Worm (Caenorhabditis elegans) whole organism, early embryonic: ENCODE measurements around the gene Y41D4A.1.

Experiments used
- B0310.2 ChIP-seq: sonication (generic microtip); optimal IDR thresholded peaks from 2 replicates; lab custom pipeline; 2016; ENCODE audit warnings: mild to moderate bottlenecking, missing genetic modification characterization, missing compliant biosample characterization
- F13C5.2 ChIP-seq: sonication (generic microtip); optimal IDR thresholded peaks from 2 replicates; lab custom pipeline; 2017; ENCODE audit warnings: mild to moderate bottlenecking, missing genetic modification characterization, inconsistent platforms, missing compliant biosample characterization
- aly-1 ChIP-seq: sonication (generic microtip); optimal IDR thresholded peaks from 2 replicates; lab custom pipeline; 2016; ENCODE audit warnings: missing genetic modification characterization, missing compliant biosample characterization
- ama-1 ChIP-seq: fragments of 150-350 bp; optimal IDR thresholded peaks from 2 replicates; lab custom pipeline; 2014
- ceh-13 ChIP-seq: fragments of 200-800 bp; sonication (Bioruptor generic); optimal IDR thresholded peaks from 2 replicates; lab custom pipeline; 2018; ENCODE audit warnings: mild to moderate bottlenecking, missing genetic modification characterization, missing compliant biosample characterization
- ceh-36 ChIP-seq: sonication (generic microtip); optimal IDR thresholded peaks from 2 replicates; lab custom pipeline; 2016; ENCODE audit warnings: missing genetic modification characterization, inconsistent platforms, missing compliant biosample characterization
- ets-7 ChIP-seq: sonication (generic microtip); optimal IDR thresholded peaks from 2 replicates; lab custom pipeline; 2016; ENCODE audit warnings: missing genotype, missing genetic modification characterization, missing compliant biosample characterization
- flt-1 ChIP-seq: fragments of 200-800 bp; sonication (Bioruptor generic); IDR thresholded peaks from 2 replicates; pipeline ENCODE4 v1.3.6; 2022; ENCODE audit warnings: missing genetic modification characterization, missing compliant biosample characterization
- hmbx-1 ChIP-seq: sonication (generic microtip); optimal IDR thresholded peaks from 2 replicates; lab custom pipeline; 2016; ENCODE audit warnings: mild to moderate bottlenecking, missing genetic modification characterization, missing compliant biosample characterization
- hmg-4 ChIP-seq: fragments of 200-800 bp; sonication (Bioruptor generic); optimal IDR thresholded peaks from 2 replicates; lab custom pipeline; 2018; ENCODE audit warnings: mild to moderate bottlenecking, missing genetic modification characterization, missing compliant biosample characterization
- hnd-1 ChIP-seq: sonication (generic microtip); optimal IDR thresholded peaks from 2 replicates; lab custom pipeline; 2016; ENCODE audit warnings: missing genetic modification characterization, missing compliant biosample characterization
- pes-1 ChIP-seq: fragments of 200-800 bp; sonication (Bioruptor generic); IDR thresholded peaks from 2 replicates; pipeline ENCODE4 v1.3.6; 2022; ENCODE audit warnings: missing genetic modification reagents, missing genetic modification characterization, missing compliant biosample characterization
- scrt-1 ChIP-seq: fragments of 200-800 bp; sonication (Bioruptor generic); IDR thresholded peaks from 2 replicates; pipeline ENCODE4 v1.3.6; 2022; ENCODE audit warnings: missing genetic modification characterization, missing compliant biosample characterization
- sea-1 ChIP-seq: fragments of 200-800 bp; sonication (Bioruptor generic); conservative IDR thresholded peaks from 2 replicates; pipeline ENCODE4 v1.3.6; 2022; ENCODE audit warnings: missing genetic modification characterization, missing compliant biosample characterization
- tbx-11 ChIP-seq: fragments of 200-800 bp; sonication (Bioruptor generic); IDR thresholded peaks from 2 replicates; pipeline ENCODE4 v1.3.6; 2022; ENCODE audit warnings: missing genetic modification characterization, missing compliant biosample characterization
- tbx-37 ChIP-seq: fragments of 200-800 bp; sonication (Bioruptor generic); conservative IDR thresholded peaks from 2 replicates; pipeline ENCODE4 v1.3.6; 2022; ENCODE audit warnings: missing genetic modification reagents, missing genetic modification characterization, missing compliant biosample characterization
- tra-4 ChIP-seq: sonication (generic microtip); optimal IDR thresholded peaks from 2 replicates; lab custom pipeline; 2017; ENCODE audit warnings: missing genetic modification characterization, missing compliant biosample characterization

Gene Y41D4A.1

DNA sequence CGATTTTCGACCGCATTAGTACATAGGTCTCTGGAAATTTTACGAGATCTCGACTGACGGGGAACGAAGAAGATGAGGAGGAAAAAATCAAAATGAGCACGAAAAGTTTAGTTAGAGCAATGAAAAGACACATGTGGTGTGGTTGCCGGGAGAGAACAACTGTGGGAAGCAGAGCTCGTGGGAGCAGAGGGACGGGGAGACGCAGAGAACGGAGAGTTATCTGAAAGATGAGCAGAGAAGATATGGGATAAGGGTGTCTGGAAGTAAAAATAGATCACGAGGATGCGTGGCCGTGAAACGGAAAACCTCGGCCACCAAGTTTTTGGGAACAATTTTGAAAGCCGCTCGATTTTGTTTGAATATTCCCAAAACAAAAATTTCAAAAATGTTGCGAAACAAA, 10.4 kb upstream of the Y41D4A.1 start, which contains the start of gene Y41D4A.7:
Gene Y41D4A.7 (minus strand): TSS at position 18 of the 400 bp plus-strand sequence.
- no peak for TF ChIP-seq hnd-1
- TF ChIP-seq ceh-13 (GFP tag; lab: Kevin White, UChicago) = no peak
- no peak for TF ChIP-seq sea-1
- no peak for TF ChIP-seq ceh-36 (tag; lab: Kevin White, UChicago)
- no peak for TF ChIP-seq B0310.2 (tag; lab: Kevin White, UChicago)
- TF ChIP-seq tbx-37 (GFP tag; lab: Robert Waterston, UW) = no peak
- no peak for TF ChIP-seq tra-4 (tag; lab: Kevin White, UChicago)
- no peak for TF ChIP-seq pes-1 (GFP tag; lab: Robert Waterston, UW)
- TF ChIP-seq scrt-1 = no peak
- TF ChIP-seq tbx-11 (GFP tag; lab: Robert Waterston, UW) = no peak
- TF ChIP-seq flt-1 (GFP tag; lab: Robert Waterston, UW) = no peak
- no peak for TF ChIP-seq aly-1
- TF ChIP-seq ama-1 (lab: Kevin White, UChicago) = no peak

DNA sequence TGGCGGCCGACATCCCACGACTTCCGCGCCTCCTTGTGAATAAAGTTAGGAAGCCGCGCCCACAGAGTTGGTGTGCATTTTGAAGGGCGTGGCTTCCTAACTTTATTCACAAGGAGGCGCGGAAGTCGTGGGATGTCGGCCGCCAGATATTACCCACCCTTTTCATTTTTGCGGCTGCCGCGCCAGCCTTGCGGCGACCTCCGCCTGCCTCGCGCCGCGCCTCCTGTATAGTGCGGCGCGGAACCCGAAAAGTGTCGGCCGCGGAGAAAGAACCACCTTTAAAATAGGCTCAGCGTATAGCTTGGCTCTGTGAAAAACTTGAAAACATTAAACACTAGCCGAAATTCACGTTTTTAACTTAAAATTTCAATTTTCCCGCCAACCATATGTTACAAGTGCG, 8.5 kb upstream of the Y41D4A.1 start:
- TF ChIP-seq ceh-36 (tag; lab: Kevin White, UChicago) (no peak), sea-1 (no peak), ceh-13 (GFP tag; lab: Kevin White, UChicago) (no peak), hnd-1 (no peak), pes-1 (GFP tag; lab: Robert Waterston, UW) (no peak), tra-4 (tag; lab: Kevin White, UChicago) (no peak), F13C5.2 (no peak), aly-1 (no peak), hmbx-1 (tag; lab: Kevin White, UChicago) (no peak), ama-1 (lab: Kevin White, UChicago) (no peak), scrt-1 (no peak), tbx-11 (GFP tag; lab: Robert Waterston, UW) (no peak), hmg-4 (GFP tag; lab: Kevin White, UChicago) (no peak), tbx-37 (GFP tag; lab: Robert Waterston, UW) (no peak), B0310.2 (tag; lab: Kevin White, UChicago) (no peak)

DNA sequence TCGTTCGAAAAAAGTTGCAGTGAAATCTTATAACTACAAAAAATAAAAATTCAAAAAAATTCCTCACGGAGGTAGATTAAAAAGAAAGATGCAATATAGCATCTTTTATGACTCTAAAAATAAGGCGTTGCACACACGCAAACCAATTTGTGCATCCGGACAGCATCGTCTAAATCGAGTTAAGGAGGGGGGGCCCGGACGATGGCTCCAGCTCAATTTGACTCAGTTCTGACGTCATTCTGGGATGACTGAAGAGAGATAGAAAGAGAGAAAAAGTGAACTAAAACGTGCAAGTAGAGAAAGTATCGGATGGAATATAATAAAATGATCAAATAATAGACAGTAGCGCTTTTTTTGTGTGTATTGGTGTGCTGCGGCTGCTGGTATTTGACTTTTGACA, 6.0 kb upstream of the Y41D4A.1 start:
- TF ChIP-seq sea-1 = no peak
- TF ChIP-seq F13C5.2 = no peak
- no peak for TF ChIP-seq tra-4 (tag; lab: Kevin White, UChicago)
- TF ChIP-seq B0310.2 (tag; lab: Kevin White, UChicago) = no peak
- TF ChIP-seq ceh-36 (tag; lab: Kevin White, UChicago) = no peak
- no peak for TF ChIP-seq hmg-4 (GFP tag; lab: Kevin White, UChicago)
- no peak for TF ChIP-seq hmbx-1 (tag; lab: Kevin White, UChicago)
- TF ChIP-seq pes-1 (GFP tag; lab: Robert Waterston, UW) = no peak
- TF ChIP-seq scrt-1 = no peak
- TF ChIP-seq ets-7 (tag; lab: Kevin White, UChicago) = no peak
- TF ChIP-seq tbx-37 (GFP tag; lab: Robert Waterston, UW) = no peak
- no peak for TF ChIP-seq tbx-11 (GFP tag; lab: Robert Waterston, UW)
- no peak for TF ChIP-seq flt-1 (GFP tag; lab: Robert Waterston, UW)
- no peak for TF ChIP-seq ama-1 (lab: Kevin White, UChicago)
- TF ChIP-seq ceh-13 (GFP tag; lab: Kevin White, UChicago) = no peak
- TF ChIP-seq hnd-1 = no peak
- no peak for TF ChIP-seq aly-1

DNA sequence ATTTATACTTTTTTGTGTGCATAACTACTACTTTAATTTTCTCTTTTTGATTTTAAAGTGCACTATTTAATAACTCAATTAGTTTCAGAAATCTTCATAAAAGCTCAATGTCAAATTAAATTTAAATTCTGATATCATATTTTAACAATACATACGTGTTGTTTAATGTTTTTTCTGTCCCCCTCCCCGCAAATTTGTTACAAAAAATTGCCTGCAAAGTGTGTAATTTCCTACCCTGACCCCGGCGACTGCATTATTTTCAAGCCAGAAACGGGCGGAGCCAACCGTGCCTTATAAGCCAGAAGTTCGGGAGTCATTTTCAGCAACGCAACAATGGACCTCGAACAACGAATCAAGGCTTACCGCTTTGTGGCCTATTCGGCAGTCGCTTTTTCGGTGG, 3.7 kb upstream of the Y41D4A.1 start, which contains the start of gene col-108:
Gene col-108 (plus strand): TSS at position 301 of the 400 bp plus-strand sequence.
- TF ChIP-seq ceh-13 (GFP tag; lab: Kevin White, UChicago) (no peak), pes-1 (GFP tag; lab: Robert Waterston, UW) (no peak), flt-1 (GFP tag; lab: Robert Waterston, UW) (no peak), B0310.2 (tag; lab: Kevin White, UChicago) (no peak), ama-1 (lab: Kevin White, UChicago) (no peak), hmbx-1 (tag; lab: Kevin White, UChicago) (no peak), F13C5.2 (no peak), tbx-11 (GFP tag; lab: Robert Waterston, UW) (no peak), ceh-36 (tag; lab: Kevin White, UChicago) (no peak), tra-4 (tag; lab: Kevin White, UChicago) (no peak), sea-1 (no peak), ets-7 (tag; lab: Kevin White, UChicago) (no peak), tbx-37 (GFP tag; lab: Robert Waterston, UW) (no peak), aly-1 (no peak), hnd-1 (no peak), scrt-1 (no peak), hmg-4 (GFP tag; lab: Kevin White, UChicago) (no peak)

DNA sequence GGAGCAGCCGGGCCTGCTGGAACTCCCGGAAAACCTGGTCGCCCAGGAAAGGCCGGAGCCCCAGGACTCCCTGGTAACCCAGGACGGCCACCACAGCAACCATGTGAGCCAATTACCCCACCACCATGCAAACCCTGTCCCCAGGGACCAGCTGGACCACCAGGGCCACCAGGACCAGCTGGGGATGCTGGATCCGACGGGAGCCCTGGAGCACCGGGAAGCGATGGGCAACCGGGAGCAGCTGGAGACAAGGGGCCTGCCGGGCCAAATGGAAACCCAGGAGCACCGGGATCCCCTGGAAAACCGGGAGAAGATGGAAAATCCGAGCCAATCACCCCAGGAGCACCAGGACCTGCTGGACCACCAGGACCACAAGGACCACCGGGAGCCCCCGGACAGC, 2.9 kb upstream of the Y41D4A.1 start:
- TF ChIP-seq hmg-4 (GFP tag; lab: Kevin White, UChicago) (peak; percentile 47), flt-1 (GFP tag; lab: Robert Waterston, UW) (no peak), ets-7 (tag; lab: Kevin White, UChicago) (no peak), ama-1 (lab: Kevin White, UChicago) (no peak), scrt-1 (no peak), hmbx-1 (tag; lab: Kevin White, UChicago) (no peak), hnd-1 (no peak), ceh-36 (tag; lab: Kevin White, UChicago) (no peak), F13C5.2 (no peak), B0310.2 (tag; lab: Kevin White, UChicago) (no peak), pes-1 (GFP tag; lab: Robert Waterston, UW) (no peak), tbx-11 (GFP tag; lab: Robert Waterston, UW) (no peak), tra-4 (tag; lab: Kevin White, UChicago) (no peak), aly-1 (peak; percentile 75), tbx-37 (GFP tag; lab: Robert Waterston, UW) (no peak), sea-1 (no peak)

DNA sequence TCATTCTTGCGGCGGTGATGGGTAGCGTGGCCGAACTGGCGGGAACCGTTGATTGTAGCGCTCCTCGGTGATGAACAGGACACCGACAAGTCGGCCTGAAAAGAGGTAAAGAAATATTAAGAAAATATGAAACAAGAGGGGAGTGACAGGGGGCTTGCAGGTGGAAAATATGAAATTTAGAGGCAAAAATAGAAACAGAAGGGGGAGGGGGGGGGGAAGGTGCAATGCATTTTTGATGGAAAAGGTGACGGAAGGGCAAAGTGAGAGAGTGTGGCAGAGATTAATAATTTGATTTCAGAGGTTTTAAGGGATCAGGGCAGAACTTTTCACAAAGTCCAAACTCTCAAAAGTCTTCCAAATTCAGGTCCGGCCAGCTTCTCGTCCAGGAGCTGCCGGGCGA, 9.6 kb downstream of the Y41D4A.1 start, which contains the start of gene frpr-19:
Gene frpr-19 (minus strand): TSS at position 101 of the 400 bp plus-strand sequence.
- no peak for TF ChIP-seq sea-1
- TF ChIP-seq F13C5.2 = no peak
- no peak for TF ChIP-seq flt-1 (GFP tag; lab: Robert Waterston, UW)

DNA sequence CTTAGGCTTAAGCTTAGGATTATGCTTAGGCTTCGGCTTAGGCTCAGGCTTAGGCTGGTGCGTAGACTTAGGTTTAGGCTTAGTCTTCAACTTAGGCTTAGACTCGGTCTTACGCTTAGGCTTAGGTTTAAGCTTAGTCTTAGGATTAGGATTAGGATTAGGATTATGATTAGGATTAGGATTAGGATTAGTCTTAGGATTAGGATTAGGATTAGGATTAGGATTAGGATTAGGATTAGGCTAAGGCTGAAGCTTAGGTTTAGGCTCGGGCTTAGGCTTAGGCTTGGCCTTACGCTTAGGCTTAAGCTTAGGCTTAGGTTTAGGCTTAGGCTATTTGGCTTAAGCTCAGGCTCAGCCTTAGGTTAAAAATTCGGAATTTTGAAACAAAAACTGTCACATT, 13.2 kb downstream of the Y41D4A.1 start:
- TF ChIP-seq tra-4 (tag; lab: Kevin White, UChicago) = no peak
- no peak for TF ChIP-seq tbx-11 (GFP tag; lab: Robert Waterston, UW)
- TF ChIP-seq hmg-4 (GFP tag; lab: Kevin White, UChicago) = no peak
- TF ChIP-seq ceh-36 (tag; lab: Kevin White, UChicago) = peak; percentile 96
- no peak for TF ChIP-seq F13C5.2
